Fruit fly (Drosophila melanogaster): Measurements from ENCODE around the gene CG1578.

CG1578 gene

DNA sequence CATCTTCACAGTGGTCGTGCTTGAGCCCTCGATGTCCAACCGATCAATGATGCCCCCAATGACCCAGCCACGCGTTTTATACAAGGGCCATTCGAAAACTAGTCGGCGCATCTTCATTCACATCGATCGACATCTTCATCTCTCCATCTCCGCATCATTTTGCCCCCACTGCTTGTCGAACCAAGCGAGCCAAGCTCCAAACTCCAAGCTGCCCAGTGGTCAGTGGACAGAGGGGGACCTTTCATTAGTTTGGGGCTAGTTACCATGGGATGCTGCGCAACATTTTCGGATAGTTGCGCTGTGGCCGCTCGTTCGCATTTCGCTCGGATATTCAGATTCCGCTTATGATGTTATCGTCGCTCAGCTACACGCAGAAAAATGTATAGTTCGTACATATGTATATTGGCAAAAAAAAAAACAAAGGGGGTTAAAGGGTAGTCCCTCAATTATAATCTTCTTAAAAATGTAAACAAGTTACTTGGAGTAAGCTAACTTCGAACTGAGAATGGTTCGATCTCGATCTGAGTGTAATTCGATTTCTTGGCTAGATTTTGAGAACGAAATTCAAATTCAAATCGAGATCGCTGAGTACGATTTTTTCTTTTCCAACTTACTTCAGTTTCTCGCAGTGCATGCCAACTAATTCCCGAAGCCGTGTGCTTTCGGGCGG lies 29.8 kb upstream of the CG1578 start, which contains the start of gene CG15740 (continued):
- TF ChIP-seq CG10366 (GFP tag; IDR thresholded peaks at IDR 0.05), result peak; percentile 62
- no peak for TF ChIP-seq Rx (GFP tag; IDR thresholded peaks at IDR 0.05)
- TF ChIP-seq CG18476 (GFP tag; optimal IDR thresholded peaks at IDR 0.05), result no peak
- TF ChIP-seq gro (GFP tag; optimal IDR thresholded peaks at IDR 0.05), result no peak
- TF ChIP-seq Sry-β (GFP tag; optimal IDR thresholded peaks at IDR 0.05), result no peak
- no peak for TF ChIP-seq tx (GFP tag; optimal IDR thresholded peaks at IDR 0.05)
- TF ChIP-seq YL-1 (GFP tag; optimal IDR thresholded peaks at IDR 0.05), result no peak
- TF ChIP-seq hbn (GFP tag; IDR thresholded peaks at IDR 0.05; ENCODE audit: partially characterized antibody), result no peak
- TF ChIP-seq tup (GFP tag; optimal IDR thresholded peaks at IDR 0.05), result no peak
- TF ChIP-seq CG30403 (GFP tag; optimal IDR thresholded peaks at IDR 0.05), result peak; percentile 61
- TF ChIP-seq Poxn (GFP tag; IDR thresholded peaks at IDR 0.05), result no peak
- TF ChIP-seq CG5245 (GFP tag; optimal IDR thresholded peaks at IDR 0.05), result no peak
- no peak for TF ChIP-seq CG8765 (GFP tag; IDR thresholded peaks at IDR 0.05)
- TF ChIP-seq Dfd (GFP tag; optimal IDR thresholded peaks at IDR 0.05), result no peak
- TF ChIP-seq CG9609 (GFP tag; optimal IDR thresholded peaks at IDR 0.05), result no peak
- peak; percentile 32 for TF ChIP-seq CoRest (tag; optimal IDR thresholded peaks at IDR 0.05)
- TF ChIP-seq slbo (GFP tag; IDR thresholded peaks at IDR 0.05), result peak; percentile 53
- no peak for TF ChIP-seq ftz-f1 (GFP tag; optimal IDR thresholded peaks at IDR 0.05)
- no peak for TF ChIP-seq CG4328 (GFP tag; optimal IDR thresholded peaks at IDR 0.05)
- no peak for TF ChIP-seq klu (GFP tag; IDR thresholded peaks at IDR 0.05)
- TF ChIP-seq BEAF-32 (GFP tag; optimal IDR thresholded peaks at IDR 0.05), result no peak
- TF ChIP-seq CG30431 (GFP tag; optimal IDR thresholded peaks at IDR 0.05), result no peak
- TF ChIP-seq Bgb (GFP tag; IDR thresholded peaks at IDR 0.05; ENCODE audit: partially characterized antibody), result no peak
- no peak for TF ChIP-seq CG11723 (GFP tag; optimal IDR thresholded peaks at IDR 0.05)
- no peak for TF ChIP-seq CG8290 (GFP tag; optimal IDR thresholded peaks at IDR 0.05)
- TF ChIP-seq CG8290 (tag; optimal IDR thresholded peaks at IDR 0.05), result no peak
- no peak for TF ChIP-seq dimm (GFP tag; IDR thresholded peaks at IDR 0.05)
- TF ChIP-seq CrebB (tag; optimal IDR thresholded peaks at IDR 0.05), result no peak
- TF ChIP-seq CG16815 (GFP tag; optimal IDR thresholded peaks at IDR 0.05), result no peak
- no peak for TF ChIP-seq CG15479 (GFP tag; optimal IDR thresholded peaks at IDR 0.05)
- TF ChIP-seq CG4404 (GFP tag; IDR thresholded peaks at IDR 0.05), result 0 out of 2 replicates have a peak, but pooled peaks have one; percentile 21
- TF ChIP-seq twi (tag; optimal IDR thresholded peaks at IDR 0.05), result no peak
- peak; percentile 44; the same call in 1 of the 2 replicates for TF ChIP-seq H2.0 (GFP tag; IDR thresholded peaks at IDR 0.05)
- no peak for TF ChIP-seq lov (optimal IDR thresholded peaks at IDR 0.05)
- TF ChIP-seq lov (GFP tag; IDR thresholded peaks at IDR 0.05), result no peak
- TF ChIP-seq inv (GFP tag; IDR thresholded peaks at IDR 0.05; ENCODE audit: partially characterized antibody), result no peak
- no peak for TF ChIP-seq vnd (GFP tag; IDR thresholded peaks at IDR 0.05; ENCODE audit: partially characterized antibody)
- no peak for TF ChIP-seq toy (GFP tag; IDR thresholded peaks at IDR 0.05)
- TF ChIP-seq chn (GFP tag; optimal IDR thresholded peaks at IDR 0.05), result no peak
- no peak for TF ChIP-seq CG10959 (GFP tag; IDR thresholded peaks at IDR 0.05)
- no peak for TF ChIP-seq CG18619 (GFP tag; optimal IDR thresholded peaks at IDR 0.05)
- TF ChIP-seq ab (GFP tag; optimal IDR thresholded peaks at IDR 0.05), result no peak
- TF ChIP-seq caup (GFP tag; optimal IDR thresholded peaks at IDR 0.05; ENCODE audit: severe bottlenecking), result peak; percentile 14
- peak; percentile 69 for TF ChIP-seq esg (GFP tag; conservative IDR thresholded peaks at IDR 0.05)
- TF ChIP-seq Meics (GFP tag; optimal IDR thresholded peaks at IDR 0.05), result peak; percentile 33
- no peak; the same call in none of the 2 replicates for TF ChIP-seq CG3847 (GFP tag; IDR thresholded peaks at IDR 0.05)
- TF ChIP-seq Fer3 (tag; optimal IDR thresholded peaks at IDR 0.05), result peak; percentile 24
- TF ChIP-seq Blimp-1 (GFP tag; optimal IDR thresholded peaks at IDR 0.05), result no peak
- TF ChIP-seq CG13123 (GFP tag; optimal IDR thresholded peaks at IDR 0.05), result no peak
- TF ChIP-seq ATbp (GFP tag; optimal IDR thresholded peaks at IDR 0.05), result no peak
- TF ChIP-seq slou (GFP tag; optimal IDR thresholded peaks at IDR 0.05), result no peak

Measured in whole organism, embryonic.